Worm (Caenorhabditis elegans) whole organism, late embryonic: ENCODE results near the gene C14E2.6.

ENCODE experiments used
- ceh-30 ChIP-seq: fragments of 150-350 bp; optimal IDR thresholded peaks from 2 replicates; lab custom pipeline; 2014; ENCODE audit warnings: missing biosample characterization, missing genetic modification characterization
- dmd-4 ChIP-seq: sonication (generic microtip); optimal IDR thresholded peaks from 2 replicates; lab custom pipeline; 2016; ENCODE audit warnings: borderline replicate concordance, missing genetic modification characterization, missing compliant biosample characterization
- dve-1 ChIP-seq: sonication (generic microtip); optimal IDR thresholded peaks from 2 replicates; lab custom pipeline; 2017; ENCODE audit warnings: antibody characterized with exemption, mild to moderate bottlenecking, missing genetic modification characterization, missing compliant biosample characterization
- fax-1 ChIP-seq: sonication (generic microtip); optimal IDR thresholded peaks from 2 replicates; lab custom pipeline; 2016; ENCODE audit warnings: missing genotype, missing genetic modification characterization, missing compliant biosample characterization
- fkh-10 ChIP-seq: fragments of 150-350 bp; optimal IDR thresholded peaks from 2 replicates; lab custom pipeline; 2014; ENCODE audit warnings: missing biosample characterization, missing genetic modification reagents, missing genetic modification characterization
- lin-11 ChIP-seq: fragments of 200-800 bp; sonication (Bioruptor generic); optimal IDR thresholded peaks from 2 replicates; lab custom pipeline; 2018; ENCODE audit warnings: mild to moderate bottlenecking, missing genetic modification characterization, missing compliant biosample characterization
- pqm-1 ChIP-seq: sonication (generic microtip); optimal IDR thresholded peaks from 2 replicates; lab custom pipeline; 2016; ENCODE audit warnings: missing genetic modification characterization, missing compliant biosample characterization
- unc-42 ChIP-seq: sonication (generic microtip); optimal IDR thresholded peaks from 2 replicates; lab custom pipeline; 2016; ENCODE audit warnings: missing genotype, missing genetic modification characterization, missing compliant biosample characterization
- unc-86 ChIP-seq: sonication (generic microtip); optimal IDR thresholded peaks from 2 replicates; lab custom pipeline; 2016; ENCODE audit warnings: missing genetic modification characterization, missing compliant biosample characterization

DNA sequence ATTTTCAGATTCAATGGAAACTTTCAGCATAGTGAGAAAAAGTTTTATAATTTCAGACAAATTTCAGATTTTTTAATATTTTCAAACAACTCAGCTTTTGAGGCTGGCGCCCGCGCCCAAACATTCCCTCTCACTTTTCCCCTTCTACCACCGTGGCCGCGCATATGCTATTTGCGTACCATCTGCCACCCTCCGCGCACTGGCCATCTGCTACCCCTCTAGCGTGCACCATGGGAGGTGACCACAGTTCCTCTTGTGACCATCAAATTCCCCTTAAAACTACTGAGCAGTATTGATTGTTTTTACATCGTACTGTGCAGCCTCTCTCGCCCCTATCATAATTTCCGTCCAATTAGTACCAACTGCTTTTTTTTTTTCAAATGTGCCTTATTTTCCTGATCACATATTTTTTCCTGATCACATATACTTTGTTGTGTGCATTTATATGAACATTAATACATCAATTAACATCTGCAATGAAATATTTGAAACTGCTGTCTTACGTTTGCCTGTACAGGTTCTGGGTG lies 28.8 kb downstream of the C14E2.6 start, which contains the start of gene C14E2.11:
- TF ChIP-seq dmd-4: no peak
- TF ChIP-seq fax-1 (tag; lab: Kevin White, UChicago): no peak
- no peak for TF ChIP-seq lin-11 (tag; lab: Kevin White, UChicago)
- TF ChIP-seq ceh-30: no peak
- no peak for TF ChIP-seq pqm-1 (tag; lab: Kevin White, UChicago)
- no peak for TF ChIP-seq unc-42
- TF ChIP-seq fkh-10 (GFP tag; lab: Kevin White, UChicago): no peak
- no peak for TF ChIP-seq dve-1 (tag; lab: Kevin White, UChicago)
- TF ChIP-seq unc-86: no peak
